Fruit fly (Drosophila melanogaster): ENCODE results near the gene D1.

D1 gene

dm6 chr3R:9246879-9247621, 6.6 kb upstream of the D1 start (continued):
- TF ChIP-seq CG1621 (tag; optimal IDR thresholded peaks at IDR 0.05) (peak; percentile 54), CG6163 (GFP tag; IDR thresholded peaks at IDR 0.05) (peak; percentile 85), fkh (GFP tag; optimal IDR thresholded peaks at IDR 0.05) (peak; percentile 37), Eip75B (GFP tag; optimal IDR thresholded peaks at IDR 0.05) (peak; percentile 92), CG7368 (GFP tag; optimal IDR thresholded peaks at IDR 0.05) (peak; percentile 58), CG3032 (tag; optimal IDR thresholded peaks at IDR 0.05) (peak; percentile 66), spab (GFP tag; optimal IDR thresholded peaks at IDR 0.05) (peak; percentile 55), CG11294 (GFP tag; IDR thresholded peaks at IDR 0.05) (no peak), dsx (GFP tag; optimal IDR thresholded peaks at IDR 0.05; ENCODE audit: poor library complexity, severe bottlenecking) (peak; percentile 73), Smox (GFP tag; optimal IDR thresholded peaks at IDR 0.05) (peak; percentile 91), CG11902 (GFP tag; optimal IDR thresholded peaks at IDR 0.05) (peak; percentile 46), CG6854 (GFP tag; optimal IDR thresholded peaks at IDR 0.05) (peak; percentile 90), CG10631 (GFP tag; optimal IDR thresholded peaks at IDR 0.05) (peak; percentile 82), lz (GFP tag; optimal IDR thresholded peaks at IDR 0.05) (peak; percentile 89), eg (GFP tag; IDR thresholded peaks at IDR 0.05) (peak; percentile 78), topi (GFP tag; optimal IDR thresholded peaks at IDR 0.05) (peak; percentile 94), Sox15 (GFP tag; optimal IDR thresholded peaks at IDR 0.05) (peak; percentile 46), CG6792 (GFP tag; optimal IDR thresholded peaks at IDR 0.05) (peak; percentile 87), svp (GFP tag) (peak; percentile 96), dac (GFP tag; optimal IDR thresholded peaks at IDR 0.05) (peak; percentile 39), CG10669 (GFP tag; optimal IDR thresholded peaks at IDR 0.05) (peak; percentile 63), CG3919 (GFP tag; optimal IDR thresholded peaks at IDR 0.05) (peak; percentile 86), CG32006 (GFP tag; optimal IDR thresholded peaks at IDR 0.05) (peak; percentile 82), CG8119 (GFP tag; IDR thresholded peaks at IDR 0.05) (peak; percentile 84), ss (GFP tag; optimal IDR thresholded peaks at IDR 0.05) (peak; percentile 59 to 72), Eip93F (GFP tag; optimal IDR thresholded peaks at IDR 0.05) (peak; percentile 68), Hr38 (GFP tag; optimal IDR thresholded peaks at IDR 0.05) (no peak), Hr4 (GFP tag; optimal IDR thresholded peaks at IDR 0.05) (peak; percentile 83), Eip78C (GFP tag) (peak; percentile 96), pdm3 (GFP tag; optimal IDR thresholded peaks at IDR 0.05) (peak; percentile 81), CG8632 (GFP tag; optimal IDR thresholded peaks at IDR 0.05) (peak; percentile 81)

DNA sequence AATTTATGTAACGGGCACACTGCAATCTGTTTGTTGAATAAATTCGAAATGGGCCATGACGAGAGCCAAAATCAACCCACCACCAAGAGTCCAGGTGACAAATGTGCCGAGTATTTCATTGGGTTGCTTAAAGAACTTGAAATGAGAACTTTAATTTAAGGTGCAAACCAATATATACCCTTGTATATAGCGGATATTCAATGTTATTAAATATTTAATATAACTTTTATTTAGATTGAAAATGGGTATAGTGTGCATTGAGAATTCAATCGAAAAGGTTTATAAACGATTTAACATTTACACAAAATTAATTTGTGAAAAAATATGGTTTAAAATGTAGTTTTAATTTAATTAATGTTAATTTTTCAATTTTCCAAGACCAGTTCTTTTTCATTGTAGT, 5.9 kb upstream of the D1 start, which contains the start of gene CG8420:
Gene CG8420, plus strand, starts transcription at position 284 of the 400 bp plus-strand sequence.
- TF ChIP-seq Sox102F (GFP tag; optimal IDR thresholded peaks at IDR 0.05): no peak
- no peak for TF ChIP-seq ss (GFP tag; optimal IDR thresholded peaks at IDR 0.05)
- TF ChIP-seq CG3919 (GFP tag; optimal IDR thresholded peaks at IDR 0.05): no peak
- TF ChIP-seq Blimp-1 (GFP tag; optimal IDR thresholded peaks at IDR 0.05): no peak
- TF ChIP-seq Eip93F (GFP tag; optimal IDR thresholded peaks at IDR 0.05): no peak
- TF ChIP-seq CG15336 (GFP tag; IDR thresholded peaks at IDR 0.05): no peak
- TF ChIP-seq CG1621 (tag; optimal IDR thresholded peaks at IDR 0.05): no peak
- no peak for TF ChIP-seq esn (GFP tag; optimal IDR thresholded peaks at IDR 0.05)
- no peak for TF ChIP-seq Eip78C (GFP tag)

DNA sequence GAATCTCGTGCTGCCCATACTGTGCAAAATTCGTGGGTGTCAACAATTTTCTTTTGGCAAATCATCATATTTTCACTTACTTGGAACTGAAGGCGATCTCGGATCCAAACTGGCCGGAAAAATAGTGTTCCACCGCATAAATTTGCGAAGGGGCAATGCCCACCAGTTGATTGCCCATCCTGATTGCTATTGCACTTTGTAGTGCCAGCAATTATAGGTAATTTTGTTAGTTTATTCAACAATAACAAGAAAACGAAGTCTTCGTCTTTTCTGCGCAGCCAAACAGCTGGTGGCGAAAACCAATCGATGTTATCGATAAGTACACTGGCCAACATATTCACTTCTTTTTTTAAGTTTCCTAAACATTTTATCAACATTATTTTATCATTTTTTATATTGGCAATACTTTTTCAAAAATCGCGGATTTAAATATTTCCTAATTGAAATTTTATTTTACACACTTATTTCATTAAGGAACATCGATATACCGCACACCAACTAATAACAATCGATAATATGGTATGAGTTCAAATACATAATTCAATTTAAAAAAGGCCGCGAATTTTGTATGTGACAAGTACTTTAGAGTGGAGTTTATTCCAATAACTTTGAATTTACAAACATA, 5.2 kb upstream of the D1 start, which contains the start of gene Vps15:
Gene Vps15, minus strand, starts transcription at position 294 of the 625 bp plus-strand sequence.
- TF ChIP-seq Met (GFP tag; optimal IDR thresholded peaks at IDR 0.05): peak; percentile 65
- TF ChIP-seq lz (GFP tag; optimal IDR thresholded peaks at IDR 0.05): peak; percentile 66
- no peak for TF ChIP-seq vri (GFP tag; optimal IDR thresholded peaks at IDR 0.05)
- TF ChIP-seq net (GFP tag; optimal IDR thresholded peaks at IDR 0.05): no peak
- peak; percentile 68 for TF ChIP-seq CG34406 (GFP tag; optimal IDR thresholded peaks at IDR 0.05)
- TF ChIP-seq CG3919 (GFP tag; optimal IDR thresholded peaks at IDR 0.05): peak; percentile 62
- TF ChIP-seq CG31627 (GFP tag; optimal IDR thresholded peaks at IDR 0.05): peak; percentile 59
- TF ChIP-seq CG6276 (GFP tag; optimal IDR thresholded peaks at IDR 0.05): no peak
- TF ChIP-seq dac (GFP tag; optimal IDR thresholded peaks at IDR 0.05): no peak
- TF ChIP-seq Ets21C (GFP tag; optimal IDR thresholded peaks at IDR 0.05): peak; percentile 53
- TF ChIP-seq esn (GFP tag; optimal IDR thresholded peaks at IDR 0.05): peak; percentile 75
- TF ChIP-seq CG4318 (GFP tag; optimal IDR thresholded peaks at IDR 0.05): no peak
- no peak for TF ChIP-seq CG9139 (GFP tag; optimal IDR thresholded peaks at IDR 0.05)
- peak; percentile 62 for TF ChIP-seq Hr4 (GFP tag; optimal IDR thresholded peaks at IDR 0.05)
- peak in 1 of 2 experiments; percentile 44 for TF ChIP-seq ss (GFP tag; optimal IDR thresholded peaks at IDR 0.05)
- peak; percentile 47 for TF ChIP-seq CG7368 (GFP tag; optimal IDR thresholded peaks at IDR 0.05)
- TF ChIP-seq svp (GFP tag): peak; percentile 91
- peak; percentile 71 for TF ChIP-seq pdm3 (GFP tag; optimal IDR thresholded peaks at IDR 0.05)
- peak; percentile 53 for TF ChIP-seq Hr39 (GFP tag; optimal IDR thresholded peaks at IDR 0.05)
- TF ChIP-seq CG8319 (GFP tag; optimal IDR thresholded peaks at IDR 0.05): no peak
